Fruit fly (Drosophila melanogaster) whole organism, embryonic: ENCODE measurements around the gene CG34008.

Source experiments
- Abd-B ChIP-seq: fragments of 200-800 bp; sonication (Bioruptor generic); optimal IDR thresholded peaks from 2 replicates; lab custom pipeline; 2018; ENCODE audit warnings: missing biosample characterization, mild to moderate bottlenecking, missing genetic modification characterization, moderate library complexity
- CG11093 ChIP-seq: fragments of 200-800 bp; sonication (Bioruptor generic); IDR thresholded peaks from 3 replicates; pipeline ENCODE4 v1.3.6; 2022; ENCODE audit warnings: missing biosample characterization, missing genetic modification characterization
- CG15696 ChIP-seq: fragments of 200-800 bp; sonication (Bioruptor generic); optimal IDR thresholded peaks from 2 replicates; lab custom pipeline; 2019; ENCODE audit warnings: missing biosample characterization, mild to moderate bottlenecking, missing genetic modification characterization, moderate library complexity
- CG16815 ChIP-seq: fragments of 200-800 bp; sonication (Bioruptor generic); optimal IDR thresholded peaks from 3 replicates; lab custom pipeline; 2017; ENCODE audit warnings: missing biosample characterization, mild to moderate bottlenecking, missing genetic modification characterization
- CG17359 ChIP-seq: fragments of 200-800 bp; sonication (Bioruptor generic); optimal IDR thresholded peaks from 3 replicates; lab custom pipeline; 2018; ENCODE audit warnings: missing biosample characterization, mild to moderate bottlenecking, missing genetic modification characterization, moderate library complexity
- CG18619 ChIP-seq: fragments of 200-800 bp; sonication (Bioruptor generic); optimal IDR thresholded peaks from 3 replicates; lab custom pipeline; 2017; ENCODE audit warnings: missing biosample characterization, mild to moderate bottlenecking, missing genetic modification characterization
- CG2678 ChIP-seq: fragments of 200-800 bp; sonication (Bioruptor generic); optimal IDR thresholded peaks from 3 replicates; lab custom pipeline; 2019; ENCODE audit warnings: missing biosample characterization, mild to moderate bottlenecking, missing genetic modification characterization, moderate library complexity
- CG3163 ChIP-seq: fragments of 200-800 bp; sonication (Bioruptor generic); optimal IDR thresholded peaks from 3 replicates; lab custom pipeline; 2016; ENCODE audit warnings: missing biosample characterization, missing genetic modification characterization
- CG42726 ChIP-seq: fragments of 200-800 bp; sonication (Bioruptor generic); IDR thresholded peaks from 2 replicates; pipeline ENCODE4 v1.3.6; 2022; ENCODE audit warnings: missing biosample characterization, missing genetic modification characterization; ENCODE audit not compliant: partially characterized antibody
- CG6254 ChIP-seq: fragments of 200-800 bp; sonication (Bioruptor generic); optimal IDR thresholded peaks from 3 replicates; lab custom pipeline; 2017; ENCODE audit warnings: mild to moderate bottlenecking, missing biosample characterization, missing genetic modification reagents, missing genetic modification characterization
- CG6683 ChIP-seq: fragments of 200-800 bp; sonication (Bioruptor generic); optimal IDR thresholded peaks from 2 replicates; lab custom pipeline; 2017; ENCODE audit warnings: missing biosample characterization, mild to moderate bottlenecking, missing genetic modification characterization, missing genetic modification reagents
- CG6689 ChIP-seq: fragments of 200-800 bp; sonication (Bioruptor generic); IDR thresholded peaks from 2 replicates; pipeline ENCODE4 v1.3.6; 2022; ENCODE audit warnings: missing biosample characterization, missing genetic modification characterization
- CG6791 ChIP-seq: fragments of 200-800 bp; sonication (Bioruptor generic); IDR thresholded peaks from 3 replicates; pipeline ENCODE4 v1.3.6; 2022; ENCODE audit warnings: missing biosample characterization, missing genetic modification characterization; ENCODE audit not compliant: partially characterized antibody
- CG9817 ChIP-seq: fragments of 200-800 bp; sonication (Bioruptor generic); optimal IDR thresholded peaks from 2 replicates; lab custom pipeline; 2018; ENCODE audit warnings: missing biosample characterization, mild to moderate bottlenecking, missing genetic modification characterization, moderate library complexity
- Dad ChIP-seq: fragments of 200-800 bp; sonication (Bioruptor generic); optimal IDR thresholded peaks from 3 replicates; lab custom pipeline; 2016; ENCODE audit warnings: missing biosample characterization, missing genetic modification characterization
- Drgx ChIP-seq: fragments of 200-800 bp; sonication (Bioruptor generic); IDR thresholded peaks from 2 replicates; pipeline ENCODE4 v1.3.6; 2022; ENCODE audit warnings: missing biosample characterization, missing genetic modification characterization
- Ets65A ChIP-seq: fragments of 200-800 bp; sonication (Bioruptor generic); peaks from one replicate; lab custom pipeline; 2016; ENCODE audit warnings: missing biosample characterization, missing genetic modification characterization
- Ets97D ChIP-seq: fragments of 200-800 bp; sonication (Bioruptor generic); optimal IDR thresholded peaks from 3 replicates; lab custom pipeline; 2016; ENCODE audit warnings: missing biosample characterization, missing genetic modification characterization
- HLH54F ChIP-seq: fragments of 200-800 bp; sonication (Bioruptor generic); optimal IDR thresholded peaks from 3 replicates; lab custom pipeline; 2016; ENCODE audit warnings: missing biosample characterization, missing genetic modification characterization
- Hey ChIP-seq: fragments of 200-800 bp; sonication (Bioruptor generic); optimal IDR thresholded peaks from 3 replicates; lab custom pipeline; 2018; ENCODE audit warnings: missing biosample characterization, mild to moderate bottlenecking, missing genetic modification characterization
- HmgZ ChIP-seq: fragments of 200-800 bp; sonication (Bioruptor generic); optimal IDR thresholded peaks from 2 replicates; lab custom pipeline; 2018; ENCODE audit warnings: missing biosample characterization, mild to moderate bottlenecking, missing genetic modification characterization
- Hr3 ChIP-seq: fragments of 200-800 bp; sonication (Bioruptor generic); optimal IDR thresholded peaks from 3 replicates; lab custom pipeline; 2016; ENCODE audit warnings: missing biosample characterization, missing genetic modification characterization
- Hsf ChIP-seq: fragments of 200-800 bp; sonication (Bioruptor generic); optimal IDR thresholded peaks from 3 replicates; lab custom pipeline; 2016; ENCODE audit warnings: missing biosample characterization, missing genetic modification characterization
- MESR4 ChIP-seq: fragments of 200-800 bp; sonication (Bioruptor generic); optimal IDR thresholded peaks from 2 replicates; lab custom pipeline; 2018; ENCODE audit warnings: missing biosample characterization, mild to moderate bottlenecking, missing genetic modification characterization, moderate library complexity
- Mes4 ChIP-seq: fragments of 200-800 bp; sonication (Bioruptor generic); optimal IDR thresholded peaks from 2 replicates; lab custom pipeline; 2016; ENCODE audit warnings: missing biosample characterization, missing genetic modification characterization
- PHDP ChIP-seq: fragments of 200-800 bp; sonication (Bioruptor generic); optimal IDR thresholded peaks from 3 replicates; lab custom pipeline; 2018; ENCODE audit warnings: missing biosample characterization, mild to moderate bottlenecking, missing genetic modification characterization, moderate library complexity
- Scr ChIP-seq: fragments of 200-800 bp; sonication (Bioruptor generic); IDR thresholded peaks from 2 replicates; pipeline ENCODE4 v1.3.6; 2022; ENCODE audit warnings: missing biosample characterization, missing genetic modification characterization; ENCODE audit not compliant: partially characterized antibody
- Xbp1 ChIP-seq: fragments of 200-800 bp; sonication (Bioruptor generic); optimal IDR thresholded peaks from 3 replicates; lab custom pipeline; 2016; ENCODE audit warnings: missing biosample characterization, mild to moderate bottlenecking, missing genetic modification characterization
- ac ChIP-seq: fragments of 200-800 bp; sonication (Bioruptor generic); optimal IDR thresholded peaks from 3 replicates; lab custom pipeline; 2017; ENCODE audit warnings: missing biosample characterization, mild to moderate bottlenecking, missing genetic modification characterization
- caup ChIP-seq: fragments of 200-800 bp; sonication (Bioruptor generic); optimal IDR thresholded peaks from 3 replicates; lab custom pipeline; 2017; ENCODE audit warnings: missing biosample characterization, mild to moderate bottlenecking, missing genetic modification characterization, moderate library complexity; ENCODE audit not compliant: severe bottlenecking
- ci ChIP-seq: fragments of 200-800 bp; sonication (Bioruptor generic); IDR thresholded peaks from 3 replicates; pipeline ENCODE4 v1.3.6; 2022; ENCODE audit warnings: missing biosample characterization, missing genetic modification characterization
- corto ChIP-seq: fragments of 200-800 bp; sonication (Bioruptor generic); optimal IDR thresholded peaks from 2 replicates; lab custom pipeline; 2016; ENCODE audit warnings: missing biosample characterization, mild to moderate bottlenecking, missing genetic modification characterization, moderate library complexity
- danr ChIP-seq: fragments of 200-800 bp; sonication (Bioruptor generic); IDR thresholded peaks from 2 replicates; pipeline ENCODE4 v1.3.6; 2022; ENCODE audit warnings: missing biosample characterization, missing genetic modification characterization
- disco-r ChIP-seq: fragments of 200-800 bp; sonication (Bioruptor generic); optimal IDR thresholded peaks from 2 replicates; lab custom pipeline; 2016; ENCODE audit warnings: missing biosample characterization, missing genetic modification characterization
- eve ChIP-seq, 2 experiments: fragments of >200 bp; optimal IDR thresholded peaks; 2 replicates each; lab custom pipeline; 2017; ENCODE audit warnings: missing biosample characterization in 2 of 2, missing genetic modification characterization in 2 of 2
- exex ChIP-seq: fragments of 200-800 bp; sonication (Bioruptor generic); optimal IDR thresholded peaks from 4 replicates; lab custom pipeline; 2018; ENCODE audit warnings: missing biosample characterization, mild to moderate bottlenecking, missing genetic modification characterization, moderate library complexity
- gce ChIP-seq: fragments of 200-800 bp; sonication (Bioruptor generic); IDR thresholded peaks from 3 replicates; pipeline ENCODE4 v1.3.6; 2022; ENCODE audit warnings: missing biosample characterization, missing genetic modification characterization
- ham ChIP-seq: fragments of 200-800 bp; sonication (Bioruptor generic); IDR thresholded peaks from 2 replicates; pipeline ENCODE4 v1.3.6; 2022; ENCODE audit warnings: missing biosample characterization, missing genetic modification characterization
- insv ChIP-seq, 2 experiments: fragments of 200-800 bp; sonication (Bioruptor generic); optimal IDR thresholded peaks; 3 replicates each; lab custom pipeline; 2016 to 2018; ENCODE audit warnings: missing biosample characterization in 2 of 2, missing genetic modification characterization in 2 of 2
- klu ChIP-seq: fragments of 200-800 bp; sonication (Bioruptor generic); IDR thresholded peaks from 2 replicates; pipeline ENCODE4 v1.3.6; 2022; ENCODE audit warnings: missing biosample characterization, missing genetic modification characterization
- nmo ChIP-seq: fragments of 200-800 bp; sonication (Bioruptor generic); optimal IDR thresholded peaks from 2 replicates; lab custom pipeline; 2018; ENCODE audit warnings: missing biosample characterization, mild to moderate bottlenecking, missing genetic modification characterization, moderate library complexity
- nom ChIP-seq: fragments of 200-800 bp; sonication (Bioruptor generic); optimal IDR thresholded peaks from 2 replicates; lab custom pipeline; 2017; ENCODE audit warnings: missing biosample characterization, missing genetic modification characterization, mild to moderate bottlenecking, moderate library complexity, missing genetic modification reagents
- pzg ChIP-seq: fragments of 200-800 bp; sonication (Bioruptor generic); optimal IDR thresholded peaks from 3 replicates; lab custom pipeline; 2018; ENCODE audit warnings: missing biosample characterization, mild to moderate bottlenecking, missing genetic modification characterization, moderate library complexity
- sens-2 ChIP-seq: fragments of 200-800 bp; sonication (Bioruptor generic); IDR thresholded peaks from 2 replicates; pipeline ENCODE4 v1.3.6; 2022; ENCODE audit warnings: missing biosample characterization, missing genetic modification characterization
- shn ChIP-seq: fragments of 200-800 bp; sonication (Bioruptor generic); optimal IDR thresholded peaks from 3 replicates; lab custom pipeline; 2016; ENCODE audit warnings: missing biosample characterization, missing genetic modification characterization
- sr ChIP-seq: fragments of 200-800 bp; sonication (Bioruptor generic); IDR thresholded peaks from 3 replicates; pipeline ENCODE4 v1.3.6; 2022; ENCODE audit warnings: missing biosample characterization, missing genetic modification characterization
- stwl ChIP-seq: fragments of 200-800 bp; sonication (Bioruptor generic); optimal IDR thresholded peaks from 3 replicates; lab custom pipeline; 2018; ENCODE audit warnings: missing biosample characterization, mild to moderate bottlenecking, missing genetic modification characterization, moderate library complexity
- toy ChIP-seq: fragments of 200-800 bp; sonication (Bioruptor generic); IDR thresholded peaks from 2 replicates; pipeline ENCODE4 v1.3.6; 2022; ENCODE audit warnings: missing biosample characterization, missing genetic modification characterization
- zfh2 ChIP-seq: fragments of 200-800 bp; sonication (Bioruptor generic); optimal IDR thresholded peaks from 2 replicates; lab custom pipeline; 2016; ENCODE audit warnings: missing biosample characterization, missing genetic modification characterization

Gene CG34008

dm6 chr3R:20549017-20549854, 32.1 kb downstream of the CG34008 start (continued):
- TF ChIP-seq klu (GFP tag; lab: Robert Waterston, UW), result no peak
- TF ChIP-seq ham (GFP tag; lab: Robert Waterston, UW), result no peak
- no peak for TF ChIP-seq nmo (GFP tag; lab: Kevin White, UChicago)
- no peak for TF ChIP-seq CG6254 (GFP tag; lab: Kevin White, UChicago)
- TF ChIP-seq CG17359 (tag; lab: Kevin White, UChicago), result no peak
- TF ChIP-seq caup (GFP tag; lab: Kevin White, UChicago), result no peak
- no peak for TF ChIP-seq CG11093 (GFP tag; lab: Robert Waterston, UW)
- no peak for TF ChIP-seq insv (GFP tag; optimal IDR thresholded peaks at IDR 0.05; lab: Kevin White, UChicago)
- TF ChIP-seq CG9817 (tag; lab: Kevin White, UChicago), result no peak
- no peak for TF ChIP-seq HLH54F (GFP tag; lab: Kevin White, UChicago)
- peak; percentile 39 for TF ChIP-seq Hey (tag; lab: Kevin White, UChicago)
- TF ChIP-seq sens-2 (GFP tag; lab: Robert Waterston, UW), result no peak
- TF ChIP-seq Scr (GFP tag; lab: Robert Waterston, UW), result no peak
- no peak for TF ChIP-seq stwl (tag; lab: Kevin White, UChicago)
- TF ChIP-seq Drgx (GFP tag; lab: Robert Waterston, UW), result peak; percentile 32; the same call in 1 of the 2 replicates
- TF ChIP-seq CG6689 (GFP tag; lab: Robert Waterston, UW), result no peak
- TF ChIP-seq CG18619 (GFP tag; lab: Kevin White, UChicago), result no peak
- peak; percentile 5 for TF ChIP-seq HmgZ (tag; lab: Kevin White, UChicago)
- TF ChIP-seq CG42726 (GFP tag; lab: Robert Waterston, UW), result no peak
- TF ChIP-seq pzg (GFP tag; lab: Kevin White, UChicago), result no peak
- TF ChIP-seq eve (GFP tag; optimal IDR thresholded peaks at IDR 0.05; lab: Kevin White, UChicago), result peak in 1 of 2 experiments; percentile 48
- 0 out of 3 replicates have a peak, but pooled peaks have one; percentile 10 for TF ChIP-seq ci (GFP tag; lab: Robert Waterston, UW)
- no peak for TF ChIP-seq Hr3 (GFP tag; lab: Kevin White, UChicago)
- TF ChIP-seq CG2678, result no peak
- TF ChIP-seq ac, result no peak
- TF ChIP-seq toy (GFP tag; lab: Robert Waterston, UW), result no peak
- TF ChIP-seq nom, result no peak
- no peak for TF ChIP-seq PHDP (tag; lab: Kevin White, UChicago)
- TF ChIP-seq Xbp1, result no peak
- TF ChIP-seq gce (GFP tag; lab: Robert Waterston, UW), result no peak
- no peak for TF ChIP-seq shn
- no peak for TF ChIP-seq Ets97D (GFP tag; lab: Kevin White, UChicago)
- TF ChIP-seq Abd-B, result no peak
- no peak for TF ChIP-seq CG3163 (GFP tag; lab: Kevin White, UChicago)
- TF ChIP-seq sr, result no peak
- no peak for TF ChIP-seq Mes4 (GFP tag; lab: Kevin White, UChicago)
- no peak for TF ChIP-seq CG15696 (tag; lab: Kevin White, UChicago)
- peak; percentile 63 for TF ChIP-seq exex
- no peak for TF ChIP-seq corto (GFP tag; lab: Kevin White, UChicago)
- TF ChIP-seq Ets65A (GFP tag; lab: Kevin White, UChicago), result peak; percentile 19
- TF ChIP-seq zfh2 (GFP tag; lab: Kevin White, UChicago), result no peak
- TF ChIP-seq CG16815 (GFP tag; lab: Kevin White, UChicago), result no peak
- no peak for TF ChIP-seq Dad (GFP tag; lab: Kevin White, UChicago)
- no peak for TF ChIP-seq Hsf (GFP tag; lab: Kevin White, UChicago)
- no peak for TF ChIP-seq danr (GFP tag; lab: Robert Waterston, UW)
- TF ChIP-seq MESR4, result no peak
- TF ChIP-seq CG6683, result no peak
- TF ChIP-seq disco-r (GFP tag; lab: Kevin White, UChicago), result no peak
- TF ChIP-seq CG6791 (GFP tag; lab: Robert Waterston, UW), result no peak
